Fruit fly (Drosophila melanogaster) whole organism, prepupa: ENCODE results near the gene Abi.

Experiments used
- CG10631 ChIP-seq: fragments of 200-800 bp; sonication (Bioruptor generic); optimal IDR thresholded peaks from 2 replicates; lab custom pipeline; 2016; ENCODE audit warnings: missing biosample characterization, missing genetic modification characterization
- CG3032 ChIP-seq: fragments of 200-800 bp; optimal IDR thresholded peaks from 2 replicates; lab custom pipeline; 2019; ENCODE audit warnings: missing biosample characterization, mild to moderate bottlenecking, missing genetic modification characterization, moderate library complexity

Abi gene

dm6 chr3R:14070096-14070495 lies 52.1 kb downstream of the Abi start (continued):
- TF ChIP-seq CG3032 (tag; lab: Kevin White, UChicago): no peak
- TF ChIP-seq CG10631: peak; percentile 27
- TF ChIP-seq, all 60 proteins: peak for 10
